Worm (Caenorhabditis elegans): ENCODE data around the gene R02D5.8.

ce11 chrV:14506713-14507675 is 12.2 kb downstream of the R02D5.8 start:
- TF ChIP-seq ZK546.5 (tag; optimal IDR thresholded peaks at IDR 0.05) (no peak), daf-19 (GFP tag; conservative IDR thresholded peaks at IDR 0.05) (no peak)

Measured in whole organism, L4 larva.